Fruit fly (Drosophila melanogaster) whole organism, prepupa: ENCODE results near the gene Jig.

Source experiments
- CG10631 ChIP-seq: fragments of 200-800 bp; sonication (Bioruptor generic); optimal IDR thresholded peaks from 2 replicates; lab custom pipeline; 2016; ENCODE audit warnings: missing biosample characterization, missing genetic modification characterization
- CG34406 ChIP-seq: fragments of 200-800 bp; sonication (Bioruptor generic); optimal IDR thresholded peaks from 3 replicates; lab custom pipeline; 2016; ENCODE audit warnings: missing biosample characterization, missing genetic modification characterization
- CG6163 ChIP-seq: fragments of 200-800 bp; sonication (Bioruptor generic); IDR thresholded peaks from 3 replicates; pipeline ENCODE4 v1.3.6; 2022; ENCODE audit warnings: missing biosample characterization, missing genetic modification characterization
- CG8632 ChIP-seq: fragments of 200-800 bp; sonication (Bioruptor generic); optimal IDR thresholded peaks from 3 replicates; lab custom pipeline; 2016; ENCODE audit warnings: missing biosample characterization, missing genetic modification characterization
- Hr4 ChIP-seq: fragments of 200-800 bp; sonication (Bioruptor generic); optimal IDR thresholded peaks from 3 replicates; lab custom pipeline; 2016; ENCODE audit warnings: missing biosample characterization, missing genetic modification characterization
- dac ChIP-seq: fragments of 200-800 bp; sonication (Bioruptor generic); optimal IDR thresholded peaks from 2 replicates; lab custom pipeline; 2017; ENCODE audit warnings: missing biosample characterization, mild to moderate bottlenecking, missing genetic modification characterization
- fkh ChIP-seq: fragments of 200-800 bp; sonication (Bioruptor generic); optimal IDR thresholded peaks from 3 replicates; lab custom pipeline; 2017; ENCODE audit warnings: missing biosample characterization, mild to moderate bottlenecking, missing genetic modification characterization, moderate library complexity
- ss ChIP-seq, 2 experiments: fragments of 200-800 bp; sonication (Bioruptor generic); optimal IDR thresholded peaks; 2 replicates in 1 of 2; 3 replicates in 1 of 2; lab custom pipeline; 2017 to 2018; ENCODE audit warnings: mild to moderate bottlenecking in 2 of 2, missing biosample characterization in 2 of 2, missing genetic modification characterization in 2 of 2, moderate library complexity in 1 of 2
- svp ChIP-seq: fragments of 200-800 bp; sonication (Bioruptor generic); peaks from one replicate; lab custom pipeline; 2016; ENCODE audit warnings: missing biosample characterization, missing genetic modification characterization

The Jig gene

DNA sequence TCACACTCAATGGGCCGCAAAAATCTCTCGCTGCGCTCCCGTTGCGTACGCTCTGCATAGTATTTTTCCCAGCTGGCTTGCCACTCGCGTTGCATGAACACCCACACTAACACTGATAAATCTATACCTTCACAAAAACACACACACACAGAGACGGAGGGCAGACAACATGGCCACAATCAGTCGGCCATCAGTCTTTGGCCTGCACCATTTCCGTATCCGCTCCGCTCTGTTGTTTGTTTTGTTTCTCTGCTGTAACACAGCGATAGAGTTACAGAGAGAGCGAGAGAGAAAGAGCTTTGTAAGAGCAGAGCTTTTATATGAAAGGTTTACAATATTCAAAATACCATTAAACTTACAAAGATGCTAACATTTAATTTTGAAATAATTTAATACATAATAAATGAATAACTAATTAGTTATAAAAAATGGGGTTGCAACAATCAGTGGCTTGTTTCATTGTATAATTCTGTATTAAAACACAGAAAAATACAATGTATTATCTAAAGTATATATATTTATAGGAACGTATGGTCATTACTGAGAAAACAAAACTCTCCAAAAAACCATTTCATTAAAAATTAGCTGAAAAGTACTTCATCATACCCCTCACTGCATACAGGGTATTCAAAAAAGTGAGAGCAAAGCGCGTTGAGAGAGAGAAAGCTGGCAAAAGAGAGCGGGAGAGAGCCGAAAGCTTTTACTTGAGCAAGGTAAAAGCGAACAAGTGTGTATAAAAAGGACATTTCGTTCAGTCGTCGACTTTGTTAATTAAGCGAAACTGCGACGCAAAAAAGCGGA lies 48.4 kb downstream of the Jig start, which contains the start of gene CG14853 (continued):
- TF ChIP-seq fkh (GFP tag; lab: Kevin White, UChicago) (peak; percentile 63), ss (GFP tag; optimal IDR thresholded peaks at IDR 0.05; lab: Kevin White, UChicago) (peak in 1 of 2 experiments; percentile 60), CG8632 (peak; percentile 47), Hr4 (GFP tag; lab: Kevin White, UChicago) (peak; percentile 55), dac (GFP tag; lab: Kevin White, UChicago) (no peak), CG34406 (GFP tag; lab: Kevin White, UChicago) (peak; percentile 68), CG10631 (GFP tag; lab: Kevin White, UChicago) (peak; percentile 39), CG6163 (GFP tag; lab: Robert Waterston, UW) (peak; percentile 36; the same call in 2 of the 3 replicates), svp (GFP tag; lab: Kevin White, UChicago) (peak; percentile 50)
